Fruit fly (Drosophila melanogaster): ENCODE measurements around the gene Zip71B.

Gene Zip71B

dm6 chr3L:14973251-14973625, 18.9 kb upstream of the Zip71B start:
- TF ChIP-seq Lpt (GFP tag; optimal IDR thresholded peaks at IDR 0.05) = no peak
- TF ChIP-seq fkh (GFP tag; optimal IDR thresholded peaks at IDR 0.05) = no peak
- no peak for TF ChIP-seq dac (GFP tag; optimal IDR thresholded peaks at IDR 0.05)
- peak; percentile 77 for TF ChIP-seq Blimp-1 (GFP tag; optimal IDR thresholded peaks at IDR 0.05)
- TF ChIP-seq fd85E (GFP tag; optimal IDR thresholded peaks at IDR 0.05) = no peak
- TF ChIP-seq Eip93F (GFP tag; optimal IDR thresholded peaks at IDR 0.05) = peak; percentile 47
- no peak for TF ChIP-seq Hr4 (GFP tag; optimal IDR thresholded peaks at IDR 0.05)
- no peak for TF ChIP-seq acj6 (GFP tag; optimal IDR thresholded peaks at IDR 0.05)
- TF ChIP-seq CG6163 (GFP tag; IDR thresholded peaks at IDR 0.05) = peak; percentile 48; the same call in 1 of the 3 replicates
- no peak for TF ChIP-seq cyc (GFP tag; optimal IDR thresholded peaks at IDR 0.05)
- no peak for TF ChIP-seq spab (GFP tag; optimal IDR thresholded peaks at IDR 0.05)
- peak; percentile 45 for TF ChIP-seq svp (GFP tag)
- peak; percentile 39 for TF ChIP-seq CG1621 (tag; optimal IDR thresholded peaks at IDR 0.05)
- TF ChIP-seq CG10631 (GFP tag; optimal IDR thresholded peaks at IDR 0.05) = peak; percentile 0
- TF ChIP-seq Hr38 (GFP tag; optimal IDR thresholded peaks at IDR 0.05) = no peak
- peak; percentile 11 for TF ChIP-seq CG3919 (GFP tag; optimal IDR thresholded peaks at IDR 0.05)
- no peak for TF ChIP-seq Eip75B (GFP tag; optimal IDR thresholded peaks at IDR 0.05)
- no peak for TF ChIP-seq pdm3 (GFP tag; optimal IDR thresholded peaks at IDR 0.05)
- no peak for TF ChIP-seq CG10669 (GFP tag; optimal IDR thresholded peaks at IDR 0.05)
- no peak for TF ChIP-seq CG11902 (GFP tag; optimal IDR thresholded peaks at IDR 0.05)
- no peak for TF ChIP-seq CG34406 (GFP tag; optimal IDR thresholded peaks at IDR 0.05)
- TF ChIP-seq CG15336 (GFP tag; IDR thresholded peaks at IDR 0.05) = no peak
- no peak for TF ChIP-seq CG6808 (GFP tag; optimal IDR thresholded peaks at IDR 0.05)
- TF ChIP-seq CG9139 (GFP tag; optimal IDR thresholded peaks at IDR 0.05) = no peak
- peak in 1 of 2 experiments; percentile 4 for TF ChIP-seq ss (GFP tag; optimal IDR thresholded peaks at IDR 0.05)
- no peak for TF ChIP-seq CG6792 (GFP tag; optimal IDR thresholded peaks at IDR 0.05)
- no peak for TF ChIP-seq OdsH (GFP tag; optimal IDR thresholded peaks at IDR 0.05)
- TF ChIP-seq Sox102F (GFP tag; optimal IDR thresholded peaks at IDR 0.05) = peak; percentile 10
- TF ChIP-seq Eip78C (GFP tag) = peak; percentile 65
- no peak for TF ChIP-seq CG11294 (GFP tag; IDR thresholded peaks at IDR 0.05)
- TF ChIP-seq dsx (GFP tag; optimal IDR thresholded peaks at IDR 0.05; ENCODE audit: poor library complexity, severe bottlenecking) = peak; percentile 3
- no peak for TF ChIP-seq topi (GFP tag; optimal IDR thresholded peaks at IDR 0.05)
- TF ChIP-seq CG3032 (tag; optimal IDR thresholded peaks at IDR 0.05) = no peak
- TF ChIP-seq CG6276 (GFP tag; optimal IDR thresholded peaks at IDR 0.05) = no peak
- TF ChIP-seq Ets21C (GFP tag; optimal IDR thresholded peaks at IDR 0.05) = no peak

dm6 chr3L:14974513-14974912, 17.6 kb upstream of the Zip71B start, which contains the start of gene Ocho:
Gene Ocho, plus strand, starts transcription at chr3L:14974848.
- TF ChIP-seq esn (GFP tag; optimal IDR thresholded peaks at IDR 0.05) (peak; percentile 11), fd85E (GFP tag; optimal IDR thresholded peaks at IDR 0.05) (no peak), CG34406 (GFP tag; optimal IDR thresholded peaks at IDR 0.05) (no peak), Eip78C (GFP tag) (peak; percentile 42), CG31627 (GFP tag; optimal IDR thresholded peaks at IDR 0.05) (peak; percentile 3)

- TF ChIP-seq dac (GFP tag; optimal IDR thresholded peaks at IDR 0.05) = no peak
- TF ChIP-seq fd85E (GFP tag; optimal IDR thresholded peaks at IDR 0.05) = no peak
- no peak for TF ChIP-seq lz (GFP tag; optimal IDR thresholded peaks at IDR 0.05)
- no peak for TF ChIP-seq CG11294 (GFP tag; IDR thresholded peaks at IDR 0.05)
- no peak for TF ChIP-seq Hr38 (GFP tag; optimal IDR thresholded peaks at IDR 0.05)
- TF ChIP-seq CG4318 (GFP tag; optimal IDR thresholded peaks at IDR 0.05) = no peak
- TF ChIP-seq Ets21C (GFP tag; optimal IDR thresholded peaks at IDR 0.05) = no peak
- no peak for TF ChIP-seq Ets96B (tag; optimal IDR thresholded peaks at IDR 0.05)
- TF ChIP-seq OdsH (GFP tag; optimal IDR thresholded peaks at IDR 0.05) = no peak
- TF ChIP-seq CG6854 (GFP tag; optimal IDR thresholded peaks at IDR 0.05) = no peak
- TF ChIP-seq Blimp-1 (GFP tag; optimal IDR thresholded peaks at IDR 0.05) = no peak
- TF ChIP-seq CG16779 (tag; optimal IDR thresholded peaks at IDR 0.05) = no peak
These were observed 17.1 kb upstream of the Zip71B start for dm6 chr3L:14974952-14975351.

All from whole organism, prepupa.